Fruit fly (Drosophila melanogaster) whole organism, embryonic: Measurements from ENCODE around the gene Lipt2.

Experiments
- C15 ChIP-seq: fragments of 200-800 bp; sonication (Bioruptor generic); IDR thresholded peaks from 3 replicates; pipeline ENCODE4 v1.3.6; 2022; ENCODE audit warnings: missing biosample characterization, missing genetic modification characterization
- CG10209 ChIP-seq: fragments of 200-800 bp; sonication (Bioruptor generic); optimal IDR thresholded peaks from 3 replicates; lab custom pipeline; 2017; ENCODE audit warnings: missing biosample characterization, mild to moderate bottlenecking, missing genetic modification characterization, missing genetic modification reagents
- CG1024 ChIP-seq: fragments of 200-800 bp; sonication (Bioruptor generic); IDR thresholded peaks from 2 replicates; pipeline ENCODE4 v1.3.6; 2022; ENCODE audit warnings: missing biosample characterization, missing genetic modification characterization
- CG10267 ChIP-seq: fragments of 200-800 bp; sonication (Bioruptor generic); optimal IDR thresholded peaks from 2 replicates; lab custom pipeline; 2018; ENCODE audit warnings: missing biosample characterization, mild to moderate bottlenecking, missing genetic modification characterization, moderate library complexity
- CG10979 ChIP-seq: fragments of 200-800 bp; sonication (Bioruptor generic); optimal IDR thresholded peaks from 2 replicates; lab custom pipeline; 2018; ENCODE audit warnings: missing biosample characterization, mild to moderate bottlenecking, missing genetic modification characterization, moderate library complexity
- CG12236 ChIP-seq: fragments of 200-800 bp; sonication (Bioruptor generic); optimal IDR thresholded peaks from 2 replicates; lab custom pipeline; 2016; ENCODE audit warnings: missing biosample characterization, missing genetic modification characterization
- CG13894 ChIP-seq: fragments of 200-800 bp; sonication (Bioruptor generic); optimal IDR thresholded peaks from 3 replicates; lab custom pipeline; 2018; ENCODE audit warnings: missing biosample characterization, mild to moderate bottlenecking, missing genetic modification characterization, moderate library complexity
- CG14014 ChIP-seq: fragments of 200-800 bp; sonication (Bioruptor generic); IDR thresholded peaks from 2 replicates; pipeline ENCODE4 v1.3.6; 2022; ENCODE audit warnings: missing biosample characterization, missing genetic modification characterization
- CG14667 ChIP-seq: fragments of 200-800 bp; sonication (Bioruptor generic); IDR thresholded peaks from 2 replicates; pipeline ENCODE4 v1.3.6; 2022; ENCODE audit warnings: missing biosample characterization, missing genetic modification characterization
- CG16779 ChIP-seq: fragments of 200-800 bp; sonication (Bioruptor generic); IDR thresholded peaks from 2 replicates; pipeline ENCODE4 v1.3.6; 2022; ENCODE audit warnings: missing biosample characterization, missing genetic modification characterization
- CG17186 ChIP-seq: fragments of 200-800 bp; sonication (Bioruptor generic); optimal IDR thresholded peaks from 3 replicates; lab custom pipeline; 2017; ENCODE audit warnings: missing biosample characterization, missing genetic modification reagents, missing genetic modification characterization
- CG17612 ChIP-seq: fragments of 200-800 bp; sonication (Bioruptor generic); IDR thresholded peaks from 2 replicates; pipeline ENCODE4 v1.3.6; 2022; ENCODE audit warnings: missing biosample characterization, missing genetic modification characterization
- CG30431 ChIP-seq: fragments of 200-800 bp; sonication (Bioruptor generic); optimal IDR thresholded peaks from 2 replicates; lab custom pipeline; 2017; ENCODE audit warnings: missing biosample characterization, missing genetic modification characterization
- CG32767 ChIP-seq: fragments of 200-800 bp; sonication (Bioruptor generic); IDR thresholded peaks from 2 replicates; pipeline ENCODE4 v1.3.6; 2022; ENCODE audit warnings: missing biosample characterization, missing genetic modification characterization
- CG32772 ChIP-seq: fragments of 200-800 bp; sonication (Bioruptor generic); IDR thresholded peaks from 2 replicates; pipeline ENCODE4 v1.3.6; 2022; ENCODE audit warnings: missing biosample characterization, missing genetic modification characterization
- CG4282 ChIP-seq: fragments of 200-800 bp; sonication (Bioruptor generic); optimal IDR thresholded peaks from 2 replicates; lab custom pipeline; 2016; ENCODE audit warnings: missing biosample characterization, missing genetic modification characterization
- CG6791 ChIP-seq: fragments of 200-800 bp; sonication (Bioruptor generic); IDR thresholded peaks from 3 replicates; pipeline ENCODE4 v1.3.6; 2022; ENCODE audit warnings: missing biosample characterization, missing genetic modification characterization; ENCODE audit not compliant: partially characterized antibody
- CG7786 ChIP-seq: fragments of 200-800 bp; sonication (Bioruptor generic); optimal IDR thresholded peaks from 2 replicates; lab custom pipeline; 2016; ENCODE audit warnings: missing biosample characterization, missing genetic modification characterization
- CG8944 ChIP-seq: fragments of 200-800 bp; sonication (Bioruptor generic); optimal IDR thresholded peaks from 3 replicates; lab custom pipeline; 2016; ENCODE audit warnings: missing biosample characterization, missing genetic modification characterization
- CG9215 ChIP-seq: fragments of 200-800 bp; sonication (Bioruptor generic); IDR thresholded peaks from 2 replicates; pipeline ENCODE4 v1.3.6; 2022; ENCODE audit warnings: missing biosample characterization, missing genetic modification characterization
- CG9437 ChIP-seq: fragments of 200-800 bp; sonication (Bioruptor generic); optimal IDR thresholded peaks from 2 replicates; lab custom pipeline; 2018; ENCODE audit warnings: missing biosample characterization, mild to moderate bottlenecking, missing genetic modification characterization
- D ChIP-seq, 2 experiments: fragments of 200-800 bp in 1 of 2; fragments of >200 bp in 1 of 2; sonication (Bioruptor generic) in 1 of 2; optimal IDR thresholded peaks; 2 replicates in 1 of 2; 3 replicates in 1 of 2; lab custom pipeline; 2017; ENCODE audit warnings: mild to moderate bottlenecking in 1 of 2, missing biosample characterization in 1 of 2, missing genetic modification characterization in 1 of 2, missing genetic modification reagents in 1 of 2
- D19B ChIP-seq: fragments of 200-800 bp; sonication (Bioruptor generic); optimal IDR thresholded peaks from 2 replicates; lab custom pipeline; 2017; ENCODE audit warnings: missing biosample characterization, mild to moderate bottlenecking, missing genetic modification characterization
- Fer2 ChIP-seq: fragments of 200-800 bp; sonication (Bioruptor generic); optimal IDR thresholded peaks from 2 replicates; lab custom pipeline; 2018; ENCODE audit warnings: missing biosample characterization, mild to moderate bottlenecking, missing genetic modification characterization, moderate library complexity
- H2.0 ChIP-seq: fragments of 200-800 bp; sonication (Bioruptor generic); IDR thresholded peaks from 2 replicates; pipeline ENCODE4 v1.3.6; 2022; ENCODE audit warnings: missing biosample characterization, missing genetic modification characterization
- HLH54F ChIP-seq: fragments of 200-800 bp; sonication (Bioruptor generic); optimal IDR thresholded peaks from 3 replicates; lab custom pipeline; 2016; ENCODE audit warnings: missing biosample characterization, missing genetic modification characterization
- Mad ChIP-seq: fragments of 200-800 bp; sonication (Bioruptor generic); optimal IDR thresholded peaks from 2 replicates; lab custom pipeline; 2016; ENCODE audit warnings: missing biosample characterization, missing genetic modification characterization
- NFAT ChIP-seq: fragments of 200-800 bp; sonication (Bioruptor generic); IDR thresholded peaks from 2 replicates; pipeline ENCODE4 v1.3.6; 2022; ENCODE audit warnings: missing biosample characterization, missing genetic modification characterization
- Ravus ChIP-seq: fragments of 200-800 bp; sonication (Bioruptor generic); IDR thresholded peaks from 2 replicates; pipeline ENCODE4 v1.3.6; 2022; ENCODE audit warnings: missing biosample characterization, missing genetic modification characterization
- Sox102F ChIP-seq: fragments of 200-800 bp; sonication (Bioruptor generic); optimal IDR thresholded peaks from 2 replicates; lab custom pipeline; 2018; ENCODE audit warnings: missing biosample characterization, mild to moderate bottlenecking, missing genetic modification characterization, moderate library complexity
- ac ChIP-seq: fragments of 200-800 bp; sonication (Bioruptor generic); optimal IDR thresholded peaks from 3 replicates; lab custom pipeline; 2017; ENCODE audit warnings: missing biosample characterization, mild to moderate bottlenecking, missing genetic modification characterization
- al ChIP-seq: fragments of 200-800 bp; sonication (Bioruptor generic); IDR thresholded peaks from 2 replicates; pipeline ENCODE4 v1.3.6; 2022; ENCODE audit warnings: missing biosample characterization, missing genetic modification characterization
- ash1 ChIP-seq: fragments of 200-800 bp; sonication (Bioruptor generic); optimal IDR thresholded peaks from 2 replicates; lab custom pipeline; 2018; ENCODE audit warnings: missing biosample characterization, mild to moderate bottlenecking, missing genetic modification characterization
- croc ChIP-seq: fragments of 200-800 bp; sonication (Bioruptor generic); conservative IDR thresholded peaks from 3 replicates; pipeline ENCODE4 v1.3.6; 2022; ENCODE audit warnings: missing biosample characterization, missing genetic modification characterization
- dan ChIP-seq: fragments of 200-800 bp; sonication (Bioruptor generic); IDR thresholded peaks from 2 replicates; pipeline ENCODE4 v1.3.6; 2022; ENCODE audit warnings: missing biosample characterization, missing genetic modification characterization
- en ChIP-seq: fragments of 200-800 bp; sonication (Bioruptor generic); optimal IDR thresholded peaks from 2 replicates; lab custom pipeline; 2016; ENCODE audit warnings: missing biosample characterization, missing genetic modification characterization
- ewg ChIP-seq: fragments of 200-800 bp; sonication (Bioruptor generic); optimal IDR thresholded peaks from 3 replicates; lab custom pipeline; 2017; ENCODE audit warnings: mild to moderate bottlenecking, missing biosample characterization, missing genetic modification reagents, missing genetic modification characterization
- insv ChIP-seq, 2 experiments: fragments of 200-800 bp; sonication (Bioruptor generic); optimal IDR thresholded peaks; 3 replicates each; lab custom pipeline; 2016 to 2018; ENCODE audit warnings: missing biosample characterization in 2 of 2, missing genetic modification characterization in 2 of 2
- klu ChIP-seq: fragments of 200-800 bp; sonication (Bioruptor generic); IDR thresholded peaks from 2 replicates; pipeline ENCODE4 v1.3.6; 2022; ENCODE audit warnings: missing biosample characterization, missing genetic modification characterization
- luna ChIP-seq: fragments of 200-800 bp; sonication (Bioruptor generic); optimal IDR thresholded peaks from 2 replicates; lab custom pipeline; 2016; ENCODE audit warnings: missing biosample characterization, missing genetic modification characterization
- nerfin-2 ChIP-seq: fragments of 200-800 bp; sonication (Bioruptor generic); IDR thresholded peaks from 2 replicates; pipeline ENCODE4 v1.3.6; 2022; ENCODE audit warnings: missing biosample characterization, missing genetic modification characterization; ENCODE audit not compliant: partially characterized antibody
- org-1 ChIP-seq: fragments of 200-800 bp; sonication (Bioruptor generic); optimal IDR thresholded peaks from 2 replicates; lab custom pipeline; 2017; ENCODE audit warnings: missing biosample characterization, missing genetic modification characterization
- pnt ChIP-seq: fragments of 200-800 bp; sonication (Bioruptor generic); optimal IDR thresholded peaks from 3 replicates; lab custom pipeline; 2016; ENCODE audit warnings: missing biosample characterization, missing genetic modification characterization
- pum ChIP-seq: fragments of 200-800 bp; sonication (Bioruptor generic); optimal IDR thresholded peaks from 2 replicates; lab custom pipeline; 2016; ENCODE audit warnings: missing biosample characterization, missing genetic modification characterization
- rib ChIP-seq: fragments of 200-800 bp; sonication (Bioruptor generic); IDR thresholded peaks from 2 replicates; pipeline ENCODE4 v1.3.6; 2022; ENCODE audit warnings: missing biosample characterization, missing genetic modification characterization
- slou ChIP-seq: fragments of 200-800 bp; sonication (Bioruptor generic); optimal IDR thresholded peaks from 3 replicates; lab custom pipeline; 2016; ENCODE audit warnings: missing biosample characterization, missing genetic modification characterization
- sqz ChIP-seq: fragments of 200-800 bp; sonication (Bioruptor generic); optimal IDR thresholded peaks from 3 replicates; lab custom pipeline; 2018; ENCODE audit warnings: missing biosample characterization, mild to moderate bottlenecking, missing genetic modification characterization
- tin ChIP-seq: fragments of 200-800 bp; sonication (Bioruptor generic); optimal IDR thresholded peaks from 3 replicates; lab custom pipeline; 2016; ENCODE audit warnings: missing biosample characterization, missing genetic modification characterization
- unc-4 ChIP-seq: fragments of 200-800 bp; sonication (Bioruptor generic); IDR thresholded peaks from 2 replicates; pipeline ENCODE4 v1.3.6; 2022; ENCODE audit warnings: missing biosample characterization, missing genetic modification characterization; ENCODE audit not compliant: partially characterized antibody
- wor ChIP-seq: fragments of 200-800 bp; sonication (Bioruptor generic); IDR thresholded peaks from 2 replicates; pipeline ENCODE4 v1.3.6; 2022; ENCODE audit warnings: missing biosample characterization, missing genetic modification characterization

Lipt2 gene

DNA sequence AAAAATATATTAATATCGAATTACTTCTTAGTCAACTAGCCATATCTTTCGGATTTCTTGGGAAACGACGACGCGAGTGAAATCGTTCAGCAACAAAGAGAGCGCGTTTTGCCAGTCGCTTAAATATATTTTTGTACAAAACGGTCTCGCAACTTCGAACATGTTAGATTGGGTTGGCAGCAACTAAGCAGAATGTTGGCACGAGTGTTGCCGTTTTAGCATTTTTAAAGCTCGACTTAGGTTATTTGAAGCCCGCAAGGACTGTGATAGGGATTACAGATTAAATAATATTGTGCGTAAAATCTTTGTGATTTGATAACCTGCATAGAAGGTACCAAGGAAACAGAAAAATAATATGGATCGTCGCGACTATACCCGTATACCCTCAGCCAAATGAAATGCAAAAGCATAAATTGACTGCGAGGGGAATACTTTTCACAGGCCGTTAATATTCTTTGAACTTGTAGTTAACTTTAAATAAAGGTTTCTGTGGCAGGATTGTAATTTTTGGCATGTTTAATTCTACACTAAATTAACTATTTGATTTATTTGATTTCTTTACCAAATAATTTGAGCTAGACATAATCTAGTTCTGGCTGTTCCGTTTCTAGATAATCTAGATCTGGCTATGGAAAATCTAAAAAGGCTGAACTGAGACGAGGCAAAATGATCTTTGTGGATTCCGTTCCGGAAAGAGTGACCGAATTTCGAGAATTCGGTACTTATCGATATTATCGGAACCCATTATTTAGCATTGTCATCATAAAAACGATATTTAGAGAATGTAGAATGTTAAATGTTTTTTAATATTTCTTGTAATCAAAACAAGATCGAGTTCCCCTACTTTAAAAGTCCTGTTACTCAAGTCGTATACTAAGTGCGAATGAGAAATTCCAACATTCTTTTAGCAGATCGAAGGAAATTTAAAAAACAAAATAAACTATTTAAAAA, 42.2 kb upstream of the Lipt2 start, which contains the start of gene CG31523 (continued):
- no peak for TF ChIP-seq D (optimal IDR thresholded peaks at IDR 0.05; lab: Kevin White, UChicago)
- TF ChIP-seq D (GFP tag; optimal IDR thresholded peaks at IDR 0.05; lab: Kevin White, UChicago), result no peak
- TF ChIP-seq nerfin-2, result no peak
- no peak for TF ChIP-seq sqz (GFP tag; lab: Kevin White, UChicago)
- TF ChIP-seq ash1 (GFP tag; lab: Kevin White, UChicago), result no peak
- TF ChIP-seq CG4282 (GFP tag; lab: Kevin White, UChicago), result no peak
- TF ChIP-seq CG30431, result no peak
- TF ChIP-seq wor (GFP tag; lab: Robert Waterston, UW), result no peak
- no peak for TF ChIP-seq CG12236 (GFP tag; lab: Kevin White, UChicago)
- TF ChIP-seq slou, result no peak
- TF ChIP-seq HLH54F (GFP tag; lab: Kevin White, UChicago), result no peak
- TF ChIP-seq ewg (GFP tag; lab: Kevin White, UChicago), result no peak
- no peak for TF ChIP-seq CG32772
- TF ChIP-seq rib (GFP tag; lab: Robert Waterston, UW), result no peak
- TF ChIP-seq CG8944, result no peak
- no peak for TF ChIP-seq H2.0
- TF ChIP-seq CG6791, result peak; percentile 83
- no peak for TF ChIP-seq pum (GFP tag; lab: Kevin White, UChicago)
- TF ChIP-seq pnt, result no peak
- no peak for TF ChIP-seq Ravus
- no peak for TF ChIP-seq NFAT (GFP tag; lab: Robert Waterston, UW)
- no peak for TF ChIP-seq al (GFP tag; lab: Robert Waterston, UW)
- TF ChIP-seq klu (GFP tag; lab: Robert Waterston, UW), result no peak
- no peak for TF ChIP-seq CG13894 (tag; lab: Kevin White, UChicago)
- TF ChIP-seq CG10979, result no peak
- TF ChIP-seq org-1 (GFP tag; lab: Kevin White, UChicago), result no peak
- TF ChIP-seq CG17612, result no peak
- TF ChIP-seq luna (GFP tag; lab: Kevin White, UChicago), result no peak
- TF ChIP-seq CG9215, result no peak
- TF ChIP-seq Sox102F (GFP tag; lab: Kevin White, UChicago), result no peak
- TF ChIP-seq Fer2 (tag; lab: Kevin White, UChicago), result no peak
- no peak for TF ChIP-seq ac
- TF ChIP-seq CG14667 (GFP tag; lab: Robert Waterston, UW), result no peak
- TF ChIP-seq Mad (GFP tag; lab: Kevin White, UChicago), result no peak
- TF ChIP-seq D19B (GFP tag; lab: Kevin White, UChicago), result no peak
- no peak for TF ChIP-seq insv (GFP tag; optimal IDR thresholded peaks at IDR 0.05; lab: Kevin White, UChicago)
- no peak for TF ChIP-seq en (GFP tag; lab: Kevin White, UChicago)
- TF ChIP-seq CG14014 (GFP tag; lab: Robert Waterston, UW), result no peak
- no peak for TF ChIP-seq CG1024 (GFP tag; lab: Robert Waterston, UW)
- TF ChIP-seq CG7786 (GFP tag; lab: Kevin White, UChicago), result no peak
- TF ChIP-seq tin (GFP tag; lab: Kevin White, UChicago), result no peak
- TF ChIP-seq CG9437 (GFP tag; lab: Kevin White, UChicago), result no peak
- no peak for TF ChIP-seq CG16779 (GFP tag; lab: Robert Waterston, UW)
- TF ChIP-seq CG10267 (tag; lab: Kevin White, UChicago), result no peak
- no peak for TF ChIP-seq dan (GFP tag; lab: Robert Waterston, UW)
- TF ChIP-seq C15 (GFP tag; lab: Robert Waterston, UW), result no peak
- no peak for TF ChIP-seq CG32767 (GFP tag; lab: Robert Waterston, UW)
- no peak for TF ChIP-seq CG17186
- TF ChIP-seq croc (GFP tag; lab: Robert Waterston, UW), result no peak
- TF ChIP-seq unc-4 (GFP tag; lab: Robert Waterston, UW), result peak; percentile 63
- no peak for TF ChIP-seq CG10209
